Worm (Caenorhabditis elegans) whole organism, young adult: ENCODE results near the gene K07H8.2.
A peak's percentile ranks its signal among the peaks of the same experiment; 100 is the strongest.

Source experiments
- C06A6.2 ChIP-seq: fragments of 200-800 bp; sonication (Bioruptor generic); conservative IDR thresholded peaks from 2 replicates; pipeline ENCODE4 v1.3.6; 2022; ENCODE audit warnings: missing genetic modification characterization, missing compliant biosample characterization
- F23B12.7 ChIP-seq: sonication (generic microtip); optimal IDR thresholded peaks from 2 replicates; lab custom pipeline; 2017; ENCODE audit warnings: missing genetic modification characterization, mild to moderate bottlenecking, missing compliant biosample characterization, antibody characterized with exemption, moderate library complexity; ENCODE audit not compliant: insufficient read depth
- F37B4.10 ChIP-seq: fragments of 200-800 bp; sonication (Bioruptor generic); IDR thresholded peaks from 2 replicates; pipeline ENCODE4 v1.3.6; 2022; ENCODE audit warnings: missing genetic modification characterization, missing compliant biosample characterization
- F55B11.4 ChIP-seq: sonication (generic microtip); optimal IDR thresholded peaks from 2 replicates; lab custom pipeline; 2016; ENCODE audit warnings: missing compliant biosample characterization, missing genetic modification characterization, borderline replicate concordance; ENCODE audit not compliant: insufficient read depth
- K11D2.4 ChIP-seq: fragments of 200-800 bp; sonication (Bioruptor generic); IDR thresholded peaks from 2 replicates; pipeline ENCODE4 v1.3.6; 2022; ENCODE audit warnings: missing genetic modification reagents, missing genetic modification characterization, missing compliant biosample characterization
- ama-1 ChIP-seq, 3 experiments: fragments of 150-350 bp in 1 of 3; sonication (generic microtip) in 2 of 3; optimal IDR thresholded peaks; 2 replicates each; lab custom pipeline; 2014 to 2018; ENCODE audit warnings: missing biosample characterization in 2 of 3, missing genetic modification characterization in 2 of 3, missing genetic modification reagents in 2 of 3
- attf-5 ChIP-seq: fragments of 200-800 bp; sonication (Bioruptor generic); optimal IDR thresholded peaks from 2 replicates; lab custom pipeline; 2018; ENCODE audit warnings: mild to moderate bottlenecking, missing genetic modification characterization, missing compliant biosample characterization
- ceh-91 ChIP-seq: fragments of 200-800 bp; sonication (Bioruptor generic); IDR thresholded peaks from 2 replicates; pipeline ENCODE4 v1.3.6; 2022; ENCODE audit warnings: missing genetic modification reagents, missing genetic modification characterization, missing compliant biosample characterization
- him-1 ChIP-seq: sonication (generic microtip); optimal IDR thresholded peaks from 2 replicates; lab custom pipeline; 2016; ENCODE audit warnings: missing genotype, missing genetic modification reagents, missing genetic modification characterization, missing compliant biosample characterization
- nhr-27 ChIP-seq: fragments of 200-800 bp; sonication (Bioruptor generic); optimal IDR thresholded peaks from 2 replicates; lab custom pipeline; 2018; ENCODE audit warnings: mild to moderate bottlenecking, missing genetic modification characterization, moderate library complexity, missing compliant biosample characterization
- nhr-90 ChIP-seq: sonication (generic microtip); optimal IDR thresholded peaks from 2 replicates; lab custom pipeline; 2016; ENCODE audit warnings: missing genotype, mild to moderate bottlenecking, missing genetic modification characterization, missing compliant biosample characterization
- sdz-38 ChIP-seq: sonication (generic microtip); optimal IDR thresholded peaks from 2 replicates; lab custom pipeline; 2016; ENCODE audit warnings: missing genotype, missing genetic modification characterization, missing compliant biosample characterization
- zfh-2 ChIP-seq: fragments of 200-800 bp; sonication (Bioruptor generic); conservative IDR thresholded peaks from 2 replicates; pipeline ENCODE4 v1.3.6; 2022; ENCODE audit warnings: missing genetic modification reagents, missing genetic modification characterization, missing compliant biosample characterization
- ztf-6 ChIP-seq: fragments of 200-800 bp; sonication (Bioruptor generic); IDR thresholded peaks from 2 replicates; pipeline ENCODE4 v1.3.6; 2022; ENCODE audit warnings: missing genetic modification reagents, missing genetic modification characterization, missing compliant biosample characterization

ce11 chrIV:8252856-8253255, 38.5 kb upstream of the K07H8.2 start:
- TF ChIP-seq attf-5 (peak; percentile 75), ztf-6 (peak; percentile 77; the same call in 1 of the 2 replicates), zfh-2 (no peak), K11D2.4 (GFP tag; lab: Robert Waterston, UW) (peak; percentile 56; the same call in 1 of the 2 replicates), nhr-90 (tag; lab: Kevin White, UChicago) (peak; percentile 96), F37B4.10 (GFP tag; lab: Robert Waterston, UW) (no peak), him-1 (tag; lab: Kevin White, UChicago) (peak; percentile 98), C06A6.2 (GFP tag; lab: Robert Waterston, UW) (peak; percentile 29; the same call in 1 of the 2 replicates), sdz-38 (tag; lab: Kevin White, UChicago) (no peak), F55B11.4 (tag; lab: Kevin White, UChicago) (no peak), ama-1 (optimal IDR thresholded peaks at IDR 0.05; lab: Kevin White, UChicago) (no peak), ama-1 (GFP tag; optimal IDR thresholded peaks at IDR 0.05; lab: Kevin White, UChicago) (peak; percentile 69 to 96), nhr-27 (tag; lab: Kevin White, UChicago) (peak; percentile 54), F23B12.7 (tag; lab: Kevin White, UChicago) (peak; percentile 92), ceh-91 (GFP tag; lab: Robert Waterston, UW) (peak; percentile 61; the same call in 1 of the 2 replicates)
